Worm (Caenorhabditis elegans): Measurements from ENCODE around the gene K01A6.5.

- TF ChIP-seq flt-1 (GFP tag; IDR thresholded peaks at IDR 0.05), result no peak
- TF ChIP-seq med-1 (GFP tag; optimal IDR thresholded peaks at IDR 0.05; ENCODE audit: insufficient read depth), result no peak
- no peak for TF ChIP-seq ztf-29 (GFP tag; IDR thresholded peaks at IDR 0.05)
- TF ChIP-seq T22C8.4 (GFP tag; IDR thresholded peaks at IDR 0.05), result no peak
- TF ChIP-seq ref-1 (GFP tag; conservative IDR thresholded peaks at IDR 0.05), result no peak
- TF ChIP-seq tab-1 (GFP tag; IDR thresholded peaks at IDR 0.05), result no peak
- no peak for TF ChIP-seq cog-1 (tag; optimal IDR thresholded peaks at IDR 0.05)
- TF ChIP-seq ztf-23 (GFP tag; IDR thresholded peaks at IDR 0.05), result no peak
- no peak for TF ChIP-seq klf-2 (GFP tag; conservative IDR thresholded peaks at IDR 0.05)
Observed at ce11 chrIV:11771064-11771463, 28.6 kb downstream of the K01A6.5 start.

All from whole organism, midembryonic.